Worm (Caenorhabditis elegans) whole organism, early embryonic: ENCODE results near the gene rad-54.L2.

Experiments
- B0310.2 ChIP-seq: sonication (generic microtip); optimal IDR thresholded peaks from 2 replicates; lab custom pipeline; 2016; ENCODE audit warnings: mild to moderate bottlenecking, missing genetic modification characterization, missing compliant biosample characterization
- F13C5.2 ChIP-seq: sonication (generic microtip); optimal IDR thresholded peaks from 2 replicates; lab custom pipeline; 2017; ENCODE audit warnings: mild to moderate bottlenecking, missing genetic modification characterization, inconsistent platforms, missing compliant biosample characterization
- aly-1 ChIP-seq: sonication (generic microtip); optimal IDR thresholded peaks from 2 replicates; lab custom pipeline; 2016; ENCODE audit warnings: missing genetic modification characterization, missing compliant biosample characterization
- ama-1 ChIP-seq: fragments of 150-350 bp; optimal IDR thresholded peaks from 2 replicates; lab custom pipeline; 2014
- ceh-13 ChIP-seq: fragments of 200-800 bp; sonication (Bioruptor generic); optimal IDR thresholded peaks from 2 replicates; lab custom pipeline; 2018; ENCODE audit warnings: mild to moderate bottlenecking, missing genetic modification characterization, missing compliant biosample characterization
- ceh-36 ChIP-seq: sonication (generic microtip); optimal IDR thresholded peaks from 2 replicates; lab custom pipeline; 2016; ENCODE audit warnings: missing genetic modification characterization, inconsistent platforms, missing compliant biosample characterization
- ets-7 ChIP-seq: sonication (generic microtip); optimal IDR thresholded peaks from 2 replicates; lab custom pipeline; 2016; ENCODE audit warnings: missing genotype, missing genetic modification characterization, missing compliant biosample characterization
- flt-1 ChIP-seq: fragments of 200-800 bp; sonication (Bioruptor generic); IDR thresholded peaks from 2 replicates; pipeline ENCODE4 v1.3.6; 2022; ENCODE audit warnings: missing genetic modification characterization, missing compliant biosample characterization
- hmbx-1 ChIP-seq: sonication (generic microtip); optimal IDR thresholded peaks from 2 replicates; lab custom pipeline; 2016; ENCODE audit warnings: mild to moderate bottlenecking, missing genetic modification characterization, missing compliant biosample characterization
- hmg-4 ChIP-seq: fragments of 200-800 bp; sonication (Bioruptor generic); optimal IDR thresholded peaks from 2 replicates; lab custom pipeline; 2018; ENCODE audit warnings: mild to moderate bottlenecking, missing genetic modification characterization, missing compliant biosample characterization
- hnd-1 ChIP-seq: sonication (generic microtip); optimal IDR thresholded peaks from 2 replicates; lab custom pipeline; 2016; ENCODE audit warnings: missing genetic modification characterization, missing compliant biosample characterization
- pes-1 ChIP-seq: fragments of 200-800 bp; sonication (Bioruptor generic); IDR thresholded peaks from 2 replicates; pipeline ENCODE4 v1.3.6; 2022; ENCODE audit warnings: missing genetic modification reagents, missing genetic modification characterization, missing compliant biosample characterization
- scrt-1 ChIP-seq: fragments of 200-800 bp; sonication (Bioruptor generic); IDR thresholded peaks from 2 replicates; pipeline ENCODE4 v1.3.6; 2022; ENCODE audit warnings: missing genetic modification characterization, missing compliant biosample characterization
- sea-1 ChIP-seq: fragments of 200-800 bp; sonication (Bioruptor generic); conservative IDR thresholded peaks from 2 replicates; pipeline ENCODE4 v1.3.6; 2022; ENCODE audit warnings: missing genetic modification characterization, missing compliant biosample characterization
- tbx-11 ChIP-seq: fragments of 200-800 bp; sonication (Bioruptor generic); IDR thresholded peaks from 2 replicates; pipeline ENCODE4 v1.3.6; 2022; ENCODE audit warnings: missing genetic modification characterization, missing compliant biosample characterization
- tbx-37 ChIP-seq: fragments of 200-800 bp; sonication (Bioruptor generic); conservative IDR thresholded peaks from 2 replicates; pipeline ENCODE4 v1.3.6; 2022; ENCODE audit warnings: missing genetic modification reagents, missing genetic modification characterization, missing compliant biosample characterization
- tra-4 ChIP-seq: sonication (generic microtip); optimal IDR thresholded peaks from 2 replicates; lab custom pipeline; 2017; ENCODE audit warnings: missing genetic modification characterization, missing compliant biosample characterization

Gene rad-54.L2

DNA sequence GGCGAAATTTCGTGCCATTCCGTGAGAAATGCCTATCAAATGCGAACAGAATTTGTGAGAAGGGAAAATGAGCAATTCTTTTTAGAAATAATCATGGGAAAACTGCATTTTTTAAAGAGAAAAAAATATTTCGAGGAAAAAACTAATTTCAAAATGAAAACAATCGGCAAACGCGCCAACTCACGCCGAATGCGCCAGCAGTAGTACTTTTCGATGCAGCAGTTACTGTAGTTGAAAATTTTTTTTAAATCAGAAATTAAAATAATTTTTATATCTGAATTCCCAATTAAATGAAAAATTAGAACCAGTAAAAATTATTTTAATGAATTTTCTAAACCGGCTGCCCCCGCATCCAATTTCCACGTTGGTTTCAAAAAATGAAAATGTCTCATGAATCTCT is 29.5 kb downstream of the rad-54.L2 start:
- TF ChIP-seq scrt-1 (GFP tag; lab: Robert Waterston, UW), result no peak
- no peak for TF ChIP-seq hmbx-1 (tag; lab: Kevin White, UChicago)
- TF ChIP-seq flt-1 (GFP tag; lab: Robert Waterston, UW), result no peak

DNA sequence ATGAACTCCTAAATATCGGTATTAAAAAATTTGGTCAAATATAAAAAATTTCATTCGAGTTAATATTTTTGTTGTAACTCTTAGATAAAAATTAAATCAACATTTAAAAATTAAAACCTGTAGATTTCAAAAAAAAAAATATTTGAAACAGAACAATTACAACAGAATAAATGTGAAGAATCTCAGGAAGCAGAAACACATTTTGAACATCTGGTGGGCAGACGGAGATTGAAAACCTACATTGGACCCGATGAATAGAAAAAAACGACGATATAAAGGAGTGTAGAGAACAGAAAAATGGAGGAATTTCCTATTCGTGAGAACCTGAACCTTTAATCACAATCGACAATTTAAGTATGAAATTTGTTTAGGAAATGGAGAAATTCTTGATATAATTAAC is 30.2 kb downstream of the rad-54.L2 start:
- no peak for TF ChIP-seq tbx-37 (GFP tag; lab: Robert Waterston, UW)
- TF ChIP-seq ama-1, result no peak
- no peak for TF ChIP-seq F13C5.2
- no peak for TF ChIP-seq hnd-1 (tag; lab: Kevin White, UChicago)
- no peak for TF ChIP-seq hmbx-1 (tag; lab: Kevin White, UChicago)
- TF ChIP-seq ets-7 (tag; lab: Kevin White, UChicago), result no peak
- TF ChIP-seq aly-1 (tag; lab: Kevin White, UChicago), result no peak
- no peak for TF ChIP-seq tra-4 (tag; lab: Kevin White, UChicago)
- no peak for TF ChIP-seq sea-1

DNA sequence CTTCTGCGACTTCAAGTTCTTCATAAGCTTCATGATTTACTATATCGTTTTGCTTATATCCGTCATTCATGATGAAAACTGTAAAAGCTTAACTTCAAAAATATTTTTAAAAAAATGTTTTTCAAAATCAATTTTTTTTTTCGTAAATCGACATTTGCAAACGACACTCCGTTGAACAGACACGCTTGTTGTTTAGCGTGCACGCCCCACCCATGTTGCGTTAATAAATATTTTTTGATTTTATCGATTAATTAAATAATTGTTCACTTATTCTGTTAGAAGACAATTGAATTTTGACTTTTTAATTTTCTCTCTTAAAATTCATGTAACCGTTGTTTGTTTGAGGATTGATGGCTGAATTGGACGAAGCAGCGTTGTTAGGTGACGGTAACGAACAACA is 32.1 kb downstream of the rad-54.L2 start, which contains the start of the genes D1046.2 and cfim-2:
Gene D1046.2, minus strand, starts transcription at position 78 of the 400 bp plus-strand sequence.
Gene cfim-2, plus strand, starts transcription at position 335 of the 400 bp plus-strand sequence.
- no peak for TF ChIP-seq tra-4 (tag; lab: Kevin White, UChicago)
- no peak for TF ChIP-seq tbx-11 (GFP tag; lab: Robert Waterston, UW)
- TF ChIP-seq scrt-1 (GFP tag; lab: Robert Waterston, UW), result no peak
- no peak for TF ChIP-seq tbx-37 (GFP tag; lab: Robert Waterston, UW)

DNA sequence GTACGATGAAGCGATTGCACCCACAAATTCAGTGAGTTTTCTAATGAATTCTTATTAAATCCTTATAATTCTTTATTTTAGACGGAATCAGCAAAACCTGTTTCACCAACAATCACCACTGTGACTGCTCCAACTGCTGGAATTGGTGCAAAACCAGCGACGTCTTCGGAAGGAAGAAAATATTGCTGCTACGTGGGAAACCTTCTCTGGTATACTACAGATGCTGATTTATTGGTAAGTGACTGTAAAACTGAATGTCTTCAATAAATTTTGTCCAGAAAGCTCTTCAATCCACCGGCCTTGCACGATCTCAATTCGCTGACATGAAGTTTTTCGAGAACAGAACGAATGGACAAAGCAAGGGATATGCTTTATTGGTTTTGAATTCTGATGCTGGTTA is 32.6 kb downstream of the rad-54.L2 start:
- TF ChIP-seq flt-1 (GFP tag; lab: Robert Waterston, UW), result no peak
- TF ChIP-seq tra-4 (tag; lab: Kevin White, UChicago), result no peak
- TF ChIP-seq hnd-1 (tag; lab: Kevin White, UChicago), result no peak
- no peak for TF ChIP-seq hmbx-1 (tag; lab: Kevin White, UChicago)
- no peak for TF ChIP-seq B0310.2 (tag; lab: Kevin White, UChicago)
- TF ChIP-seq ets-7 (tag; lab: Kevin White, UChicago), result no peak
- TF ChIP-seq pes-1 (GFP tag; lab: Robert Waterston, UW), result no peak
- no peak for TF ChIP-seq aly-1 (tag; lab: Kevin White, UChicago)
- no peak for TF ChIP-seq scrt-1 (GFP tag; lab: Robert Waterston, UW)
- no peak for TF ChIP-seq F13C5.2

DNA sequence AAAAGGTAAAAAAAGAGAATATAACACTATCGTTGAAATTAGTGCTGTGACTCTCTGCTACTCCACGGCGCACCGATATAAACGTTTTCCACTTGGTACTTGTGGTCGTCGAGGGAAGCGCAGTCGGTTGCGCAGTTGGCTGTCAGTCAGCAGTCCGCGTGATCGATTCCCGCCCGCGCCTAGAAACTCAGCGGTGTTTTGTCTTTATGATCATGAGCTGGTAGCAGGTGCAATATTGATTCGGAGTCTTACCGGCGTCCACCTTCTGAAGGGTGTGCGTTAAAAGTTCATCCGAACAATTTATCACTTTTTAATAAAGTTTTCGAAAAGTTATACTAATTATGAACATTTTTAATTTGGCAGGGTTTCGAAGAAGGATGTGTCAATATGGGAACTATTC is 33.2 kb downstream of the rad-54.L2 start:
- TF ChIP-seq sea-1 (peak; percentile 99), tbx-37 (GFP tag; lab: Robert Waterston, UW) (peak; percentile 93), tra-4 (tag; lab: Kevin White, UChicago) (peak; percentile 97), hnd-1 (tag; lab: Kevin White, UChicago) (peak; percentile 86), flt-1 (GFP tag; lab: Robert Waterston, UW) (peak; percentile 97), scrt-1 (GFP tag; lab: Robert Waterston, UW) (peak; percentile 95), hmbx-1 (tag; lab: Kevin White, UChicago) (peak; percentile 91), ets-7 (tag; lab: Kevin White, UChicago) (peak; percentile 94), aly-1 (tag; lab: Kevin White, UChicago) (peak; percentile 98), hmg-4 (peak; percentile 98), pes-1 (GFP tag; lab: Robert Waterston, UW) (peak; percentile 97), ceh-36 (tag; lab: Kevin White, UChicago) (peak; percentile 95), ama-1 (no peak), tbx-11 (GFP tag; lab: Robert Waterston, UW) (peak; percentile 99), F13C5.2 (peak; percentile 96), B0310.2 (tag; lab: Kevin White, UChicago) (peak; percentile 97), ceh-13 (GFP tag; lab: Kevin White, UChicago) (peak; percentile 92)

DNA sequence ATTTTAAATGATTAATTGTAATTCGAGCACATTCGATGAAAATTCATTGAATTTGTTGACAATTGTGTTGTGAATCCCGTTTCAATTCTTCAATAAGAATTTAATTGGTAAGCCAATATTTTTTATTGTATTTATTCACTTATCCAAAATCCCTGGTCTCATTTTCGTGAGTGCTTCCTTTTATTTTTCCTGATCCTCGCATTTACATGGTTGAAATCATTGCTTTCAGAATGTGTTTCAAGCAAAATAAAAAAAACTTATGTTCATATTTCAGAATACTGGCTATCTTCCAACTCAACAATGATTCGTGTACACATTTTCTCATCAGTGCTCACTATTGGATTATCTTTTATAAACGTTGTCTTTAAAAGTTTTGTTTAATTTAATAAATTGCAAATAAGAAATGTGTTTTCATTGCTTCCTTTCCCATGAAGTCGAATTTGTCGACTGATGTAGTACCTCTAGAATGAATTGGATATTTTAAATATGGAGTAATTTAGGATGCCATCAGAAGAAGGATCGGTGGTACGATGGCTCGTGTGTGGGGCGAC is 36.1 kb downstream of the rad-54.L2 start, which contains the start of the genes D1046.18 and slc-25A26:
Gene D1046.18, plus strand, starts transcription at position 301 of the 551 bp plus-strand sequence.
Gene slc-25A26, plus strand, starts transcription at position 501 of the 551 bp plus-strand sequence.
- TF ChIP-seq ceh-36 (tag; lab: Kevin White, UChicago) (no peak), pes-1 (GFP tag; lab: Robert Waterston, UW) (no peak), tra-4 (tag; lab: Kevin White, UChicago) (no peak), hmg-4 (no peak), F13C5.2 (no peak), scrt-1 (GFP tag; lab: Robert Waterston, UW) (no peak), ama-1 (no peak), sea-1 (no peak), ets-7 (tag; lab: Kevin White, UChicago) (no peak), hmbx-1 (tag; lab: Kevin White, UChicago) (no peak), ceh-13 (GFP tag; lab: Kevin White, UChicago) (no peak), tbx-37 (GFP tag; lab: Robert Waterston, UW) (no peak)

DNA sequence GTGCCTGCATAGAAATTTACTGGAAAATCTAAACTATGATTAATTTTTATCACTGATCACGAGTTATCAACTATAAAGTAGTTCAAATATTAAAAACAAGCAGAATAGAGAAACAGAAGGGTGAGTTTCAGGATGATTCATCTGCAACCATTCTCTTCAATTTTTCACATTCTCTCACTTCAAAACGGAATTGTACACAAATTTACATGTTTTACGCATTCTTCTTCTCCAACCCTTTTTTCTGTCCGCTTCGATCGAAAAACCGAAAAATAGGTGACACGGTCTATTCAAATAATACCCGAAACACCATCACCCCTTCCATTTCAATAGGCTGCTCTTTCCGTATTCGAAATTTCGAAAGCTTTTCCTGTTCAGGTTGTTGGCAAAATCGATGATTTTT is 39.7 kb downstream of the rad-54.L2 start, which contains the start of gene D1046.4:
Gene D1046.4, plus strand, starts transcription at position 301 of the 400 bp plus-strand sequence.
- TF ChIP-seq aly-1 (tag; lab: Kevin White, UChicago), result no peak
- no peak for TF ChIP-seq sea-1
- no peak for TF ChIP-seq F13C5.2
- no peak for TF ChIP-seq hnd-1 (tag; lab: Kevin White, UChicago)
- TF ChIP-seq pes-1 (GFP tag; lab: Robert Waterston, UW), result no peak
- no peak for TF ChIP-seq tbx-11 (GFP tag; lab: Robert Waterston, UW)
- no peak for TF ChIP-seq hmg-4
- no peak for TF ChIP-seq tbx-37 (GFP tag; lab: Robert Waterston, UW)
- no peak for TF ChIP-seq hmbx-1 (tag; lab: Kevin White, UChicago)
- no peak for TF ChIP-seq ceh-36 (tag; lab: Kevin White, UChicago)
- TF ChIP-seq B0310.2 (tag; lab: Kevin White, UChicago), result no peak
- no peak for TF ChIP-seq flt-1 (GFP tag; lab: Robert Waterston, UW)
- no peak for TF ChIP-seq ceh-13 (GFP tag; lab: Kevin White, UChicago)
- no peak for TF ChIP-seq ama-1
- TF ChIP-seq ets-7 (tag; lab: Kevin White, UChicago), result no peak
- TF ChIP-seq scrt-1 (GFP tag; lab: Robert Waterston, UW), result no peak
- TF ChIP-seq tra-4 (tag; lab: Kevin White, UChicago), result no peak
